Fruit fly (Drosophila melanogaster) whole organism, embryonic: ENCODE data around the gene LSm3.
A peak's percentile ranks its signal among the peaks of the same experiment; 100 is the strongest.

Source experiments
- ATbp ChIP-seq: fragments of 200-800 bp; sonication (Bioruptor generic); optimal IDR thresholded peaks from 2 replicates; lab custom pipeline; 2017; ENCODE audit warnings: missing biosample characterization, mild to moderate bottlenecking, missing genetic modification characterization, missing genetic modification reagents
- Atf3 ChIP-seq: fragments of 200-800 bp; sonication (Bioruptor generic); optimal IDR thresholded peaks from 3 replicates; lab custom pipeline; 2016; ENCODE audit warnings: missing biosample characterization, missing genetic modification characterization
- B-H1 ChIP-seq: fragments of 200-800 bp; sonication (Bioruptor generic); IDR thresholded peaks from 3 replicates; pipeline ENCODE4 v1.3.6; 2022; ENCODE audit warnings: missing biosample characterization, missing genetic modification characterization
- CG10565 ChIP-seq: fragments of 200-800 bp; sonication (Bioruptor generic); optimal IDR thresholded peaks from 3 replicates; lab custom pipeline; 2016; ENCODE audit warnings: missing biosample characterization, mild to moderate bottlenecking, missing genetic modification characterization
- CG10654 ChIP-seq: fragments of 200-800 bp; sonication (Bioruptor generic); optimal IDR thresholded peaks from 2 replicates; lab custom pipeline; 2016; ENCODE audit warnings: missing biosample characterization, missing genetic modification characterization
- CG12071 ChIP-seq: fragments of 200-800 bp; sonication (Bioruptor generic); optimal IDR thresholded peaks from 3 replicates; lab custom pipeline; 2018; ENCODE audit warnings: missing biosample characterization, mild to moderate bottlenecking, missing genetic modification characterization
- CG12104 ChIP-seq: fragments of 200-800 bp; sonication (Bioruptor generic); optimal IDR thresholded peaks from 3 replicates; lab custom pipeline; 2016; ENCODE audit warnings: missing biosample characterization, missing genetic modification characterization
- CG1647 ChIP-seq: fragments of 200-800 bp; sonication (Bioruptor generic); optimal IDR thresholded peaks from 3 replicates; lab custom pipeline; 2016; ENCODE audit warnings: missing biosample characterization, missing genetic modification characterization
- CG1792 ChIP-seq: fragments of 200-800 bp; sonication (Bioruptor generic); optimal IDR thresholded peaks from 2 replicates; lab custom pipeline; 2016; ENCODE audit warnings: missing biosample characterization, missing genetic modification characterization
- CG30403 ChIP-seq: fragments of 200-800 bp; sonication (Bioruptor generic); optimal IDR thresholded peaks from 3 replicates; lab custom pipeline; 2016; ENCODE audit warnings: missing biosample characterization, missing genetic modification characterization
- CG30431 ChIP-seq: fragments of 200-800 bp; sonication (Bioruptor generic); optimal IDR thresholded peaks from 2 replicates; lab custom pipeline; 2017; ENCODE audit warnings: missing biosample characterization, missing genetic modification characterization
- CG31224 ChIP-seq: fragments of 200-800 bp; sonication (Bioruptor generic); IDR thresholded peaks from 2 replicates; pipeline ENCODE4 v1.3.6; 2022; ENCODE audit warnings: missing biosample characterization, missing genetic modification characterization
- CG32532 ChIP-seq: fragments of 200-800 bp; sonication (Bioruptor generic); IDR thresholded peaks from 2 replicates; pipeline ENCODE4 v1.3.6; 2022; ENCODE audit warnings: missing biosample characterization, missing genetic modification characterization
- CG4282 ChIP-seq: fragments of 200-800 bp; sonication (Bioruptor generic); optimal IDR thresholded peaks from 2 replicates; lab custom pipeline; 2016; ENCODE audit warnings: missing biosample characterization, missing genetic modification characterization
- CG43689 ChIP-seq: fragments of 200-800 bp; sonication (Bioruptor generic); IDR thresholded peaks from 2 replicates; pipeline ENCODE4 v1.3.6; 2022; ENCODE audit warnings: missing biosample characterization, missing genetic modification characterization
- CG4820 ChIP-seq: fragments of 200-800 bp; sonication (Bioruptor generic); optimal IDR thresholded peaks from 3 replicates; lab custom pipeline; 2016; ENCODE audit warnings: missing biosample characterization, missing genetic modification characterization
- CG8924 ChIP-seq: fragments of 200-800 bp; optimal IDR thresholded peaks from 3 replicates; lab custom pipeline; 2019; ENCODE audit warnings: missing biosample characterization, mild to moderate bottlenecking, missing genetic modification characterization, moderate library complexity
- CG8944 ChIP-seq: fragments of 200-800 bp; sonication (Bioruptor generic); optimal IDR thresholded peaks from 3 replicates; lab custom pipeline; 2016; ENCODE audit warnings: missing biosample characterization, missing genetic modification characterization
- CTCF ChIP-seq: fragments of 200-800 bp; sonication (Bioruptor generic); optimal IDR thresholded peaks from 2 replicates; lab custom pipeline; 2017; ENCODE audit warnings: missing biosample characterization, mild to moderate bottlenecking, missing genetic modification characterization, moderate library complexity
- Dref ChIP-seq: fragments of 200-800 bp; sonication (Bioruptor generic); IDR thresholded peaks from 2 replicates; pipeline ENCODE4 v1.3.6; 2022; ENCODE audit warnings: missing biosample characterization, missing genetic modification characterization
- E2f2 ChIP-seq: fragments of 200-800 bp; sonication (Bioruptor generic); IDR thresholded peaks from 2 replicates; pipeline ENCODE4 v1.3.6; 2022; ENCODE audit warnings: missing biosample characterization, missing genetic modification characterization
- ERR ChIP-seq: fragments of 200-800 bp; sonication (Bioruptor generic); optimal IDR thresholded peaks from 2 replicates; lab custom pipeline; 2016; ENCODE audit warnings: missing biosample characterization, missing genetic modification characterization
- Elba2 ChIP-seq: fragments of 200-800 bp; sonication (Bioruptor generic); optimal IDR thresholded peaks from 3 replicates; lab custom pipeline; 2016; ENCODE audit warnings: missing biosample characterization, missing genetic modification characterization
- HLH3B ChIP-seq: fragments of 200-800 bp; sonication (Bioruptor generic); IDR thresholded peaks from 2 replicates; pipeline ENCODE4 v1.3.6; 2022; ENCODE audit warnings: missing biosample characterization, missing genetic modification characterization
- Jarid2 ChIP-seq: fragments of 200-800 bp; sonication (Bioruptor generic); optimal IDR thresholded peaks from 3 replicates; lab custom pipeline; 2017; ENCODE audit warnings: mild to moderate bottlenecking, missing biosample characterization, missing genetic modification reagents, missing genetic modification characterization
- Lim3 ChIP-seq: fragments of 200-800 bp; sonication (Bioruptor generic); IDR thresholded peaks from 2 replicates; pipeline ENCODE4 v1.3.6; 2022; ENCODE audit warnings: missing biosample characterization, missing genetic modification characterization
- MTF-1 ChIP-seq: fragments of 200-800 bp; sonication (Bioruptor generic); optimal IDR thresholded peaks from 2 replicates; lab custom pipeline; 2018; ENCODE audit warnings: missing biosample characterization, mild to moderate bottlenecking, missing genetic modification characterization, borderline replicate concordance
- Nf-YC ChIP-seq: fragments of 200-800 bp; optimal IDR thresholded peaks from 3 replicates; lab custom pipeline; 2019; ENCODE audit warnings: missing biosample characterization, mild to moderate bottlenecking, missing genetic modification characterization, moderate library complexity
- NfI ChIP-seq: fragments of 200-800 bp; sonication (Bioruptor generic); optimal IDR thresholded peaks from 3 replicates; lab custom pipeline; 2018; ENCODE audit warnings: missing biosample characterization, mild to moderate bottlenecking, missing genetic modification characterization, moderate library complexity
- Side ChIP-seq: fragments of 200-800 bp; sonication (Bioruptor generic); optimal IDR thresholded peaks from 2 replicates; lab custom pipeline; 2016; ENCODE audit warnings: missing biosample characterization, missing genetic modification characterization
- ab ChIP-seq: fragments of 200-800 bp; sonication (Bioruptor generic); optimal IDR thresholded peaks from 2 replicates; lab custom pipeline; 2016; ENCODE audit warnings: missing biosample characterization, missing genetic modification characterization
- bsh ChIP-seq, 2 experiments: fragments of 200-800 bp; sonication (Bioruptor generic); optimal IDR thresholded peaks; 2 replicates each; lab custom pipeline; 2017 to 2018; ENCODE audit warnings: mild to moderate bottlenecking in 2 of 2, missing biosample characterization in 2 of 2, missing genetic modification characterization in 2 of 2, moderate library complexity in 1 of 2
- cato ChIP-seq: fragments of 200-800 bp; sonication (Bioruptor generic); optimal IDR thresholded peaks from 2 replicates; lab custom pipeline; 2016; ENCODE audit warnings: missing biosample characterization, missing genetic modification characterization, borderline replicate concordance
- caup ChIP-seq: fragments of 200-800 bp; sonication (Bioruptor generic); optimal IDR thresholded peaks from 3 replicates; lab custom pipeline; 2017; ENCODE audit warnings: missing biosample characterization, mild to moderate bottlenecking, missing genetic modification characterization, moderate library complexity; ENCODE audit not compliant: severe bottlenecking
- ci ChIP-seq: fragments of 200-800 bp; sonication (Bioruptor generic); IDR thresholded peaks from 3 replicates; pipeline ENCODE4 v1.3.6; 2022; ENCODE audit warnings: missing biosample characterization, missing genetic modification characterization
- esg ChIP-seq: fragments of 200-800 bp; sonication (Bioruptor generic); conservative IDR thresholded peaks from 2 replicates; pipeline ENCODE4 v1.3.6; 2022; ENCODE audit warnings: missing biosample characterization, missing genetic modification characterization
- eyg ChIP-seq: fragments of 200-800 bp; sonication (Bioruptor generic); optimal IDR thresholded peaks from 3 replicates; lab custom pipeline; 2016; ENCODE audit warnings: missing biosample characterization, missing genetic modification characterization
- fd96Cb ChIP-seq: fragments of 200-800 bp; sonication (Bioruptor generic); optimal IDR thresholded peaks from 2 replicates; lab custom pipeline; 2018; ENCODE audit warnings: missing biosample characterization, mild to moderate bottlenecking, missing genetic modification characterization, moderate library complexity
- gro ChIP-seq: fragments of 200-800 bp; sonication (Bioruptor generic); optimal IDR thresholded peaks from 2 replicates; lab custom pipeline; 2016; ENCODE audit warnings: missing biosample characterization, missing genetic modification characterization
- gt ChIP-seq: fragments of 200-800 bp; sonication (Bioruptor generic); IDR thresholded peaks from 2 replicates; pipeline ENCODE4 v1.3.6; 2022; ENCODE audit warnings: missing biosample characterization, missing genetic modification characterization
- h ChIP-seq: fragments of >200 bp; optimal IDR thresholded peaks from 2 replicates; lab custom pipeline; 2017
- jing ChIP-seq: fragments of 200-800 bp; sonication (Bioruptor generic); optimal IDR thresholded peaks from 2 replicates; lab custom pipeline; 2018; ENCODE audit warnings: missing biosample characterization, mild to moderate bottlenecking, missing genetic modification characterization
- klu ChIP-seq: fragments of 200-800 bp; sonication (Bioruptor generic); IDR thresholded peaks from 2 replicates; pipeline ENCODE4 v1.3.6; 2022; ENCODE audit warnings: missing biosample characterization, missing genetic modification characterization
- lmd ChIP-seq: fragments of 200-800 bp; sonication (Bioruptor generic); IDR thresholded peaks from 2 replicates; pipeline ENCODE4 v1.3.6; 2022; ENCODE audit warnings: missing biosample characterization, missing genetic modification characterization
- luna ChIP-seq: fragments of 200-800 bp; sonication (Bioruptor generic); optimal IDR thresholded peaks from 2 replicates; lab custom pipeline; 2016; ENCODE audit warnings: missing biosample characterization, missing genetic modification characterization
- pros ChIP-seq: fragments of 200-800 bp; sonication (Bioruptor generic); optimal IDR thresholded peaks from 3 replicates; lab custom pipeline; 2019; ENCODE audit warnings: missing biosample characterization, mild to moderate bottlenecking, missing genetic modification characterization, moderate library complexity
- pum ChIP-seq: fragments of 200-800 bp; sonication (Bioruptor generic); optimal IDR thresholded peaks from 2 replicates; lab custom pipeline; 2016; ENCODE audit warnings: missing biosample characterization, missing genetic modification characterization
- seq ChIP-seq: fragments of 200-800 bp; sonication (Bioruptor generic); IDR thresholded peaks from 2 replicates; pipeline ENCODE4 v1.3.6; 2022; ENCODE audit warnings: missing biosample characterization, missing genetic modification characterization
- wor ChIP-seq: fragments of 200-800 bp; sonication (Bioruptor generic); IDR thresholded peaks from 2 replicates; pipeline ENCODE4 v1.3.6; 2022; ENCODE audit warnings: missing biosample characterization, missing genetic modification characterization
- zen2 ChIP-seq: fragments of 200-800 bp; sonication (Bioruptor generic); IDR thresholded peaks from 3 replicates; pipeline ENCODE4 v1.3.6; 2022; ENCODE audit warnings: missing biosample characterization, missing genetic modification characterization; ENCODE audit not compliant: partially characterized antibody

Gene LSm3

dm6 chr3R:23992823-23993797 lies 3.0 kb upstream of the LSm3 start, which contains the start of the genes Epp and Rab7 (continued):
- TF ChIP-seq wor (GFP tag; lab: Robert Waterston, UW) = no peak
- TF ChIP-seq jing (GFP tag; lab: Kevin White, UChicago) = no peak
- TF ChIP-seq gt (GFP tag; lab: Robert Waterston, UW) = no peak
- no peak for TF ChIP-seq pum (GFP tag; lab: Kevin White, UChicago)
- TF ChIP-seq ERR (GFP tag; lab: Kevin White, UChicago) = peak; percentile 45
- TF ChIP-seq CG43689 (GFP tag; lab: Robert Waterston, UW) = no peak
- no peak for TF ChIP-seq B-H1 (GFP tag; lab: Robert Waterston, UW)
- TF ChIP-seq E2f2 (GFP tag; lab: Robert Waterston, UW) = peak; percentile 20; the same call in 1 of the 2 replicates
- no peak for TF ChIP-seq fd96Cb (tag; lab: Kevin White, UChicago)
- peak; percentile 51 for TF ChIP-seq NfI (GFP tag; lab: Kevin White, UChicago)
- peak; percentile 92 for TF ChIP-seq Dref (GFP tag; lab: Robert Waterston, UW)
- TF ChIP-seq Nf-YC (tag; lab: Kevin White, UChicago) = peak; percentile 80
- TF ChIP-seq cato = no peak
- TF ChIP-seq ATbp (GFP tag; lab: Kevin White, UChicago) = no peak
- no peak for TF ChIP-seq luna (GFP tag; lab: Kevin White, UChicago)
- TF ChIP-seq CG12104 (GFP tag; lab: Kevin White, UChicago) = no peak
- TF ChIP-seq bsh (GFP tag; optimal IDR thresholded peaks at IDR 0.05; lab: Kevin White, UChicago) = peak in 1 of 2 experiments; percentile 24
- peak; percentile 32 for TF ChIP-seq CG30403 (GFP tag; lab: Kevin White, UChicago)
- TF ChIP-seq pros (GFP tag; lab: Kevin White, UChicago) = no peak
- TF ChIP-seq CG10565 (GFP tag; lab: Kevin White, UChicago) = no peak
- TF ChIP-seq caup (GFP tag; lab: Kevin White, UChicago) = peak; percentile 14
- TF ChIP-seq CG4282 = peak; percentile 12
- TF ChIP-seq CG31224 (GFP tag; lab: Robert Waterston, UW) = peak; percentile 52
- TF ChIP-seq klu (GFP tag; lab: Robert Waterston, UW) = no peak
- peak; percentile 54 for TF ChIP-seq eyg (GFP tag; lab: Kevin White, UChicago)
- no peak for TF ChIP-seq CG8944 (GFP tag; lab: Kevin White, UChicago)
- TF ChIP-seq CG32532 = peak; percentile 29; the same call in 1 of the 2 replicates
- peak; percentile 32; the same call in 1 of the 3 replicates for TF ChIP-seq ci (GFP tag; lab: Robert Waterston, UW)
- peak; percentile 31; the same call in 1 of the 2 replicates for TF ChIP-seq lmd (GFP tag; lab: Robert Waterston, UW)
- no peak for TF ChIP-seq CG12071
- no peak for TF ChIP-seq h (lab: Kevin White, UChicago)
- peak; percentile 29 for TF ChIP-seq CTCF (GFP tag; lab: Kevin White, UChicago)
- peak; percentile 94 for TF ChIP-seq zen2
- peak; percentile 30 for TF ChIP-seq CG10654 (GFP tag; lab: Kevin White, UChicago)
- TF ChIP-seq CG8924 = peak; percentile 56
- peak; percentile 0 for TF ChIP-seq Side (GFP tag; lab: Kevin White, UChicago)
- no peak for TF ChIP-seq Lim3 (GFP tag; lab: Robert Waterston, UW)
- no peak for TF ChIP-seq Atf3 (GFP tag; lab: Kevin White, UChicago)
- no peak for TF ChIP-seq MTF-1
- no peak for TF ChIP-seq esg (GFP tag; lab: Robert Waterston, UW)
- TF ChIP-seq HLH3B (GFP tag; lab: Robert Waterston, UW) = no peak
- no peak for TF ChIP-seq Elba2
- TF ChIP-seq Jarid2 (GFP tag; lab: Kevin White, UChicago) = no peak
- TF ChIP-seq ab (GFP tag; lab: Kevin White, UChicago) = no peak
- peak; percentile 78 for TF ChIP-seq gro (GFP tag; lab: Kevin White, UChicago)
- TF ChIP-seq seq (GFP tag; lab: Robert Waterston, UW) = no peak
- peak; percentile 5 for TF ChIP-seq CG1792 (GFP tag; lab: Kevin White, UChicago)
- TF ChIP-seq CG30431 (GFP tag; lab: Kevin White, UChicago) = no peak
- TF ChIP-seq CG1647 (GFP tag; lab: Kevin White, UChicago) = peak; percentile 24
- TF ChIP-seq CG4820 (GFP tag; lab: Kevin White, UChicago) = no peak
